Fruit fly (Drosophila melanogaster): ENCODE results near the gene Serinc.

Gene Serinc

DNA sequence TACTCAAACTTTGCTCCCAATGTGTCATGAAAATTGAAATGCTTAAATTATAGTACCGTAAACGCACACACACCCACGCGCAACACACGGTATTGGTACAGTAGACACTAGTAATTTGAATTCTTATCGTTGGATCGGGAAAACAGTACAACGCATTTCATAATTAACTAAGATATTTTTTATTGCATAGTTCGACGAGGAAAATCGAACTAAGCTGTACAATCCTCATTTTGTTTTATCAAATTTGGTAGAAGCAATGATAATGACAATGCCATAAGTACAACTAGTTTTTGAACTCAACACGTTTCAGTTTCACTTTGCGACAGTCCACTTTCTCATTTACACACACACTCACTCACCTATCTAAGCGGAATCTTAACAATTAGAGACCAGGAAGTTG lies 31.8 kb upstream of the Serinc start (continued):
- TF ChIP-seq NFAT (GFP tag; IDR thresholded peaks at IDR 0.05) (peak; percentile 38; the same call in 1 of the 2 replicates), CG10462 (GFP tag; optimal IDR thresholded peaks at IDR 0.05) (peak; percentile 22), pros (GFP tag; optimal IDR thresholded peaks at IDR 0.05) (peak; percentile 0), ERR (GFP tag; optimal IDR thresholded peaks at IDR 0.05) (no peak), org-1 (GFP tag; optimal IDR thresholded peaks at IDR 0.05) (peak; percentile 50), CG12942 (GFP tag; optimal IDR thresholded peaks at IDR 0.05) (peak; percentile 42), Fer3 (tag; optimal IDR thresholded peaks at IDR 0.05) (peak; percentile 81), Xrp1 (GFP tag; IDR thresholded peaks at IDR 0.05) (peak; percentile 51; the same call in 1 of the 2 replicates), ci (GFP tag; IDR thresholded peaks at IDR 0.05) (0 out of 3 replicates have a peak, but pooled peaks have one; percentile 15), bowl (GFP tag; IDR thresholded peaks at IDR 0.05) (no peak), HHEX (GFP tag; optimal IDR thresholded peaks at IDR 0.05) (peak; percentile 65), CG11247 (GFP tag; IDR thresholded peaks at IDR 0.05) (peak; percentile 59), CG16779 (GFP tag; IDR thresholded peaks at IDR 0.05) (no peak), CG12744 (GFP tag; optimal IDR thresholded peaks at IDR 0.05) (peak; percentile 10), dpn (GFP tag; optimal IDR thresholded peaks at IDR 0.05) (peak; percentile 62 to 65), CG5245 (GFP tag; optimal IDR thresholded peaks at IDR 0.05) (peak; percentile 49), CG1603 (tag; optimal IDR thresholded peaks at IDR 0.05) (peak; percentile 78), pum (GFP tag; optimal IDR thresholded peaks at IDR 0.05) (peak; percentile 64), gt (GFP tag; IDR thresholded peaks at IDR 0.05) (no peak), MBD-R2 (GFP tag; IDR thresholded peaks at IDR 0.05) (peak; percentile 25; the same call in 1 of the 2 replicates), CG42726 (GFP tag; IDR thresholded peaks at IDR 0.05; ENCODE audit: partially characterized antibody) (no peak), CG14014 (GFP tag; IDR thresholded peaks at IDR 0.05) (peak; percentile 65), Vsx1 (GFP tag; optimal IDR thresholded peaks at IDR 0.05) (no peak), eyg (GFP tag; optimal IDR thresholded peaks at IDR 0.05) (peak; percentile 28), stwl (tag; optimal IDR thresholded peaks at IDR 0.05) (no peak), CG7987 (GFP tag; optimal IDR thresholded peaks at IDR 0.05) (no peak), CoRest (tag; optimal IDR thresholded peaks at IDR 0.05) (peak; percentile 73), CG5180 (GFP tag; optimal IDR thresholded peaks at IDR 0.05) (peak; percentile 30), CG15011 (GFP tag; optimal IDR thresholded peaks at IDR 0.05) (peak; percentile 16), PHDP (tag; optimal IDR thresholded peaks at IDR 0.05) (peak; percentile 70), sim (GFP tag; IDR thresholded peaks at IDR 0.05) (0 out of 2 replicates have a peak, but pooled peaks have one; percentile 41), hb (GFP tag; IDR thresholded peaks at IDR 0.05; ENCODE audit: partially characterized antibody) (no peak), CG17385 (GFP tag; optimal IDR thresholded peaks at IDR 0.05) (peak; percentile 78), CG17186 (GFP tag; optimal IDR thresholded peaks at IDR 0.05) (peak; percentile 6), pan (optimal IDR thresholded peaks at IDR 0.05) (no peak), pan (GFP tag; optimal IDR thresholded peaks at IDR 0.05 in 1 of 2, IDR thresholded peaks at IDR 0.05 in 1 of 2) (peak in 1 of 2 experiments; percentile 54), ssp (GFP tag; IDR thresholded peaks at IDR 0.05) (0 out of 2 replicates have a peak, but pooled peaks have one; percentile 5), CG7786 (GFP tag; optimal IDR thresholded peaks at IDR 0.05) (peak; percentile 75), Hr3 (GFP tag; optimal IDR thresholded peaks at IDR 0.05) (peak; percentile 53), fd64A (GFP tag; optimal IDR thresholded peaks at IDR 0.05) (peak; percentile 23), CG12769 (tag; optimal IDR thresholded peaks at IDR 0.05) (peak; percentile 86), CG30431 (GFP tag; optimal IDR thresholded peaks at IDR 0.05) (no peak), CG6765 (GFP tag; optimal IDR thresholded peaks at IDR 0.05) (peak; percentile 66), Neu2 (GFP tag; optimal IDR thresholded peaks at IDR 0.05; ENCODE audit: borderline replicate concordance) (no peak), bsh (GFP tag; optimal IDR thresholded peaks at IDR 0.05) (peak in 1 of 2 experiments; percentile 73), Nf-YA (GFP tag; IDR thresholded peaks at IDR 0.05) (no peak), CG4328 (GFP tag; optimal IDR thresholded peaks at IDR 0.05) (peak; percentile 58), Hey (tag; optimal IDR thresholded peaks at IDR 0.05) (no peak), Hand (GFP tag; optimal IDR thresholded peaks at IDR 0.05) (peak; percentile 40), E2f2 (GFP tag; IDR thresholded peaks at IDR 0.05) (0 out of 2 replicates have a peak, but pooled peaks have one; percentile 28)

Measured in whole organism, embryonic.